Worm (Caenorhabditis elegans): ENCODE data around the gene F20C5.6.

Gene F20C5.6

DNA sequence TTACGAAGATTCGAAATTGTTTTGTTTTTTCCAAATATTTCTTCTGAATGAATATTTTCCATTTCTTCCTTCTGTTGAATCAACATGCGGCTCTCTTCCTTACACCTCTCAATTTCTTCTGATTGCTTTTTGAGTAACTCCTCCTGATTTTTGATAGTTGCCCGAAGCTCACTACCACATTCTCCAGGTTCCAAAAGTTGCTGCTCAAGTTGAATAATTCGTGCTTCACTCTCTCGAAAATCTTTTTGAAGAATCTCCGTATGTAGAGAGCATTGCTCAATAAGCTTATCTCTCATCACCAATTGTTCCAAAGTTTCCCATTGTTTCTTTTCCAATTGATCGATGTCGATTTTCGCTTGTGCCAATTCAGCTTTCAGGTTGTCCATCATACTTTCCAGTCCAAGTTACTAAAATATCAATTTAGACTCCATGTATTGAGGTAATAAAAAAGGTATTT is at the start of gene F20C5.6:
Gene F20C5.6 (minus strand): TSS at position 407 of the 457 bp plus-strand sequence.
- TF ChIP-seq unc-62 (GFP tag; optimal IDR thresholded peaks at IDR 0.05), result no peak

DNA sequence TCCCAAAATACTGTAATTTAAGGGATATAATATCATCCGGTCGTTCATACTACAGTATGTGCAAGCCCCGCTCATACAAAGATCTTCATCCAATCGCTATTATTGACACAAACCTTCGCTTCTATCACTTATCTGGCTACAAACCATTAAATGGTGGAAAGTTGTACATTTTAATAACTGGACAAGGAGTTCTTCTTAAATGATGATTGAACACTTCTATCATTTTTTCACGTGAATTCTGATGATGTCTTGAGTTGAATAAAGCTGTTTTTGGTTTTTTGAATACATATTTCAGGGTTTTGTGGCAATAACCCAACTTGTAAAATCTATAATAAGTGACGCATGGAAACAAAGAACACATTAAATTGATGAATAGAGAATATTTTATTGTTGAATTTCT is 49.6 kb upstream of the F20C5.6 start:
- no peak for TF ChIP-seq unc-62 (GFP tag; optimal IDR thresholded peaks at IDR 0.05)

DNA sequence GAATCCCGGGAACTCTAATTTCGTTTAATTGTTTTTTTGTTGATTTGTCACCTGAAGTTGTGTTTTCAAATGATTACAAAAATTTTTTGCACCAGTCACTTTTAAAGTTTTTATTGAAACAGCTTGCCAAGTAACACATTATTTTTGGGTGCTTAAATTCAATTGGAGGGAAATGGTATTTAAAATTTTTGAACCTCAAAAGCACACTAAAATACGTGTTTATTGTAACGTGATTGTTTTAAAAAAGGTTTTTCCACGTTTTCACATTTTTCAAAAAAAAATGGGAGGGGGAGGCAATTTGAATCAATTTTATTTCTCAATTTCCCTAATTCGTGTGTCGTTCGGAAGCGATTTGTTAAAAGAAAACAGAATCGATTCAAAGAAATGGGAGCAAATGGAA is 48.1 kb upstream of the F20C5.6 start, which contains the start of gene T28C6.5:
Gene T28C6.5 (plus strand): TSS at position 301 of the 400 bp plus-strand sequence.
- TF ChIP-seq unc-62 (GFP tag; optimal IDR thresholded peaks at IDR 0.05), result no peak

DNA sequence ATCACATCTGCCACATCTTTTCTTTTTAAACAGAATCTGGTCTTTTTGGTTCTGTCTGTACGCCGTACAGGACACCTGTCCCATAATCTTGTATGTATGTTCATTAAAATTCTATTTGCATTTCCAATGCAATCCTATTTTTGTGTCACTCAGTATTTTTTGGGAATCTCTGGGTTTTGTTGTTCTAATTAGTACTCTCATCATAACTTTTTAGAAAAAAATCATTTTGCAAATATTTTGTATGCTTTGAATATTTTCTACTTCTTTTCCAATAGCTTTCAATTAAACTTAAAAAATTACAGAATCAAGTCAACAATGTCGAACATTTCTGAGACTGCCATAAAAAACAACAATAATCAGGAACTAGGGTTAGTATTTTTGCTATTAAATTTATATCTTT is 47.0 kb upstream of the F20C5.6 start, which contains the start of gene T28C6.3:
Gene T28C6.3 (plus strand): TSS at position 301 of the 400 bp plus-strand sequence.
- no peak for TF ChIP-seq unc-62 (GFP tag; optimal IDR thresholded peaks at IDR 0.05)

DNA sequence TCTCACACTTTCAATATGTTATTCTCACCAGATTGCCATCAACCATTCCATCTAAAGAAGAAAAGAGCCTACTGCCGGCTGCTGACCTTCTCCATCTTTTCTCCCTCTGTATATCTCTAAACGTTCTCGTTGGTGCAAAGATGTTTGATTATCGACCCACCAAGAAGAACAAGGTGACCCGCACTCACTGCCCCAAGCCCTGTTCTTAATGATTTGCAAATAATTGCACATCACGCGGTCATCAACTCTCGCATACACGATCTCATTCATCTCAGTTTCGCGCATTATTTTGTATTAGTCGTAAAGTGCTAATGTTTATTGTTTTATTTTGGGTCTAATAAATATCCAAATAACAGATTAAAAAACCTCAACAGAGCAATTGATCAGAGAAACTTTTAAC is 46.5 kb upstream of the F20C5.6 start:
- TF ChIP-seq unc-62 (GFP tag; optimal IDR thresholded peaks at IDR 0.05), result no peak

DNA sequence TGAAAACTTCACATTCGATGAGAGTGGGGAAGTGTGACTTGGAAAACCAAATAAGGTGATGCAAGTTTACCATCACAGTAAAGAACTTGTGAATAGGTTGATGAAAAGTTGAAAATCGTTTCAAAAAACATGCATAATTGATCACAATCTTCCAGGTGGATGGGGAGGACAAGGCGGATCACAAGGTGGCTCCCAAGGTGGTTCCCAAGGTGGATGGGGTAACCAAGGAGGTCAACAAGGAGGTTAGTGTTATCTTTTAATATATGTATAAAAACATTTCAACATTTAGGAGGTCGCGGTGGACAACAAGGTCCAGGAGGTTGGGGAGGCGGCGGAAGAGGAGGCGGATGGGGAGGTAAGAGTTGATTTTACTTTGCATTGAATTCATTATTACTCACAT is 44.6 kb upstream of the F20C5.6 start, which contains the start of gene T28C6.10:
Gene T28C6.10 (plus strand): TSS at position 301 of the 400 bp plus-strand sequence.
- TF ChIP-seq unc-62 (GFP tag; optimal IDR thresholded peaks at IDR 0.05), result no peak

DNA sequence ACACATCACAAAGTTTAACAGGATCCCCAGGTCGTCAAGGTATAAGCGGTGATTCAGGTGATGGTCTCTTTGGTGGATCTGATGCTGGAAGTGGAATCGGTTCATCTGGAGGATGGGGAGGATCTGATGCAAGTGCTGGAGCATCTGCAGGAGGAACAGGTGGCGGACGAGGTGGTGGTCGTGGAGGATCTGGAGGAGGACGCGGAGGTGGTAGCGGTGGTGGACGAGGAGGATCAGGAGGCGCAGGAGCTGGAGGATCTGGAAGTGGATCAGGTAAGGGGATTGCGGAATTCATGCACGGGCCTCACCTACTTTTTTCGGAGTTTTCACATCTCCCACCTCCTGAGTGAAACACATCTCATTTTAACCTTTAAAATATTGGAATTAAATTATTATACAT is 43.6 kb upstream of the F20C5.6 start:
- no peak for TF ChIP-seq unc-62 (GFP tag; optimal IDR thresholded peaks at IDR 0.05)

DNA sequence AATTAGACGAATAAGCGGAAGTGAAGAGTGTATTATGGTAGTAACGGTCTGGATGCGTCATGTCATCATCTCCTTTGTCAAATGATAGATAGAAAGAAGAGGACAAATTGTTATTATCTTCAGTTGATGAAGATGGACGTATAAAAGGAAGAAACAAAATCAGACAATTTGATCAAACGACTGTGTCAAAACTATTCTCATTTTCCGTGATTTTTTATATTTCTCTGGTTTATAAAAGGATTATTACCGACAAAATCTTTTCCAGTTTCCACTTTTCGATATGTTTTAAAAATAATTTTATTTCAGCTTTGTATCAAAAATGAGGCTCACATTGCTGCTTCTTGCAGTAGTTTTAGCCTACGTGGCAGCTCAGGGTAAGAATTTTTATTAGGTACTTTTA is 43.0 kb upstream of the F20C5.6 start, which contains the start of gene grsp-2:
Gene grsp-2 (plus strand): TSS at position 301 of the 400 bp plus-strand sequence.
- TF ChIP-seq unc-62 (GFP tag; optimal IDR thresholded peaks at IDR 0.05), result no peak

DNA sequence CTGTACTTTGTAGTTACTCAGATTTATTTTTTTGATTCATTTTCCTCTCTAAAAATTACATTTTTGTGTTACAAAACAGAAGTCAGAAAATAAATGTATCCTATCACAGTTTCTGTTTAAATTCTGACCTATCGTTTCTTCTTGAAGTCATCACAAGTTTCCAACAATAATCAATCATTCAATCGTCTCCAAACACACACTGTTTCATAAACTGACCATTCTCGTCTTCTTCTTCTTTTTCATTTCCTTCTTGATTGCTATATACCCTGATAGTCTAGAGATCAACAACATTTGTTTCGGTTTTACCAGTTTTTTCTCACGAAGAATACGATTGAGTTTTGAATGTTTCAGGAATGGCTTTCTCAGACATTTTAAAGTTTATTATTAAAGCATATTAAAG is 42.2 kb upstream of the F20C5.6 start:
- TF ChIP-seq unc-62 (GFP tag; optimal IDR thresholded peaks at IDR 0.05), result no peak

DNA sequence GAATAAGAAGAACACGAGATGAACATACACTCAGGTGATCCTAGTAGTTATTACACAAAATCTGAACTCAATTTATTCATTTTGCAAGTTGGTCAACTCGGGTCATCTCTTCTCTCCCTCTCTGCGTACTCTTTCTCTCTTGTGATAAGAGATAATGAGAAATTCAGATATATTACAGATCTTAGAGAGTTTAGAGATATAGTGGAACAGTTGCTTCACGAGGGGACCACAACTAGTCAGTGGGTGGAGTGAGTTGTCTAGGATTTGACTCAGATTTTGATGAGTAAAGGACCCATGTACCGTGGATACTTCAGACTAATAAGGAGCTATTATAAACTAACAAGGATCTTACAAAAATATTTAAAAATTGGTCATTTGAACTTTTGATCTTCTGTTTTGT is 40.6 kb upstream of the F20C5.6 start, which contains the start of gene exc-5:
Gene exc-5 (minus strand): TSS at position 57 of the 400 bp plus-strand sequence.
- TF ChIP-seq unc-62 (GFP tag; optimal IDR thresholded peaks at IDR 0.05), result no peak

DNA sequence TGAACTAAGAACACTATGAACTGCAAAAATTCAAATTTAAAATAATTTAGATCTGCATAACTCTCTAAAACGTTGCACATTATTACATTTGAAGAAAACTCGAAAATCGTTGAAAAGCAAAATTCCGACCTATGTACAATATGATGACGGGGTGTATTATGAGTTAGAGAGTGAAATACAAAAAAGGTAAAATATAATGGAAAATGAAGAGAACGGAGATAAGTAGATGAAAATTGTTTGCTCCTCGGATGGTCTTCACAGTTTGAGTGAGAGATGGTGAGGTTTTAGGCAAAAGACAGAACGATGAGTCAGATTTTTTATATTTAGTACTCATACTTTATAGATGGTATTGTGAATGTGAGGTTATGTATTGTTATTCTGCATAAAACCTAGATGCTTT is 34.3 kb upstream of the F20C5.6 start:
- TF ChIP-seq unc-62 (GFP tag; optimal IDR thresholded peaks at IDR 0.05), result no peak

DNA sequence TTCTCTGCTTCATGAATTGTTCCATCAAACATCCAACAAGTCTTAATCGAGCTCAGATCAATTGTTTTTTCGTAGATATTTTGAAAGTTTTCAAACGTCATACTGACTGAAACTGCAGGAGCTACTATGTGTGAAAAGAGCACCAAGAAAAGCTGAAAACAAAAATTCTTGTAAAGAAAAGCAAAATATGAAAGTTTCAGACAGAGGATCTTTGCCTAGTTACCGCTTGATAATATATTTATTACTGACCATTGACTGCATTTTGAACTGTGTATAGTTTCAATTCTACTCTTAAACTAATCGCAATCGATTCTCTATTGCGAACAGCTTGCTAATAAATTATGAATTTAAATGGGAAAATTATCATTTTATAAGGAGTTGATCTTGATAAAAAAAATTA is 25.2 kb upstream of the F20C5.6 start, which contains the start of gene clec-182:
Gene clec-182 (minus strand): TSS at position 101 of the 400 bp plus-strand sequence.
- TF ChIP-seq unc-62 (GFP tag; optimal IDR thresholded peaks at IDR 0.05), result no peak

DNA sequence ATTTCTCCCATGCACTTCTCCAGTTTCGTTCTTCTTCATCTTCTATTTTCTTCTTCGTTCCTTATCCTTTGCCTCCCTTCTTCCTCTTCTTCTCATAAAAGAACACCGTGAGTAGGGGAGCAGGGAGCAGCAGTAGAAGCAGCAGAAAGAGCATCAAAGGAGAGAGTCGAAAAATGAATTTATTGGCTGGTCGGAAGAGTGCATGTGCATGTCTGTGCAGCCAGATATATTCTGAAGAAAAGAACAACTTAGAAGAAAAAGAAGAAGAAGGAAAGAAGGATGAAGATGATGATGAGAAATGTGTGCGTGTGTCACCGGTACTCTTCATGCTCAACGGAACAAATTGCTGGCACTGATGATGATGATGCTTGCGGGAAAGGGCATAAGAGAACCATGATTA is 23.2 kb upstream of the F20C5.6 start:
- no peak for TF ChIP-seq unc-62 (GFP tag; optimal IDR thresholded peaks at IDR 0.05)

DNA sequence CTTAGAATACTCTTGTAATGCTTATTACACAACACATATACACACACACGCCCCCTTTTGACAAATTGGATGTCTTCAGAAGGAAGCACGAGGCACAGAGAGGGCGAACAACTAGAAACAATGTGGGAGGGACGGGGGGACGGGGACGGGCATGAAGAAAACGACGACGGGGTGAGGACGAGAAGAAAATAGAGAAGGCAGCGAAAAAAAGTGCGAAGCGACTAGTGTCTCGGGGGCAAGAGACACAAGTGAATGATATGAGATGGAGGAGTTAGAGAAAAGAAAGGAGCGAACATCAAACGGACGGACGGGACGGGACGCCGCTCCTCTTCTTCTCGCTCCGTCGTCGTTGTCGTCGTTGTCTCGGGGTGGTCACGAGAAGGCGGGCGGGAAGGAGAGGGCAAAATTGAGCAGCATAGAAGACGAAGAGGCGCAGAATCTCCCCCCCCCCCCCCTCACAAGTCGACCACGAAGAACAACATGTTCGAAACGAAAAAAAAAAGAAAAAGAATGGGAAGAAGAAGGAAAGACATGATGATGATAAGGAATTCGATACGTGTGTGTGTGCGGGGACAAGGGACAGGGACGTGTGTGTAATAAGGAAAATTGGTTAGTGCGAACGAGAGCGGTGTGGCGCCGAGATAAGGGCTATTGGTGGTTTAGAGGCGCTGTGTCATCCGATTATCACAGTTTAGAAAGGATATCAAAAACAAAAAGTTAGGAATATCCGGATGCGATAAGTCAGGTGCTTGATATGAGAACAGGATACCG is 22.1 kb upstream of the F20C5.6 start:
- no peak for TF ChIP-seq unc-62 (GFP tag; optimal IDR thresholded peaks at IDR 0.05)

DNA sequence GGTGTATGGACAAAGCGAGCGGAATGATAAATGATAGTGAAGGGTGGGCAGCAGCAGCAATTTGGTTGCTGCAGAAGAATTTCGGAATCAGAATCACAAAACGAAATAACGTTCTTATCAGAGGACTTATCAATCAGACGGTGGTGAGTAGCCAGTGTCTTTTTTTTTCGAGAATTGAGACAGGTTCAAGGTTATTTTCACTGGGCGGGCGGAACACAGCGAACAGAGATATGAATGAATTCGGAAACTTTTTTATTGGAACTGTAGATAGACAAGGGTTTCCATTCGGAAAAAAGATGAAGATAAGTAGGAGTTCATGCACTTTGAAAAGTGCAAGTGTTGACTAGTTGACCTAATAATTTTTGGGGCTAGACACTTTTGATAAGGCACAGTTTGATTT is 20.2 kb upstream of the F20C5.6 start:
- TF ChIP-seq unc-62 (GFP tag; optimal IDR thresholded peaks at IDR 0.05), result no peak

DNA sequence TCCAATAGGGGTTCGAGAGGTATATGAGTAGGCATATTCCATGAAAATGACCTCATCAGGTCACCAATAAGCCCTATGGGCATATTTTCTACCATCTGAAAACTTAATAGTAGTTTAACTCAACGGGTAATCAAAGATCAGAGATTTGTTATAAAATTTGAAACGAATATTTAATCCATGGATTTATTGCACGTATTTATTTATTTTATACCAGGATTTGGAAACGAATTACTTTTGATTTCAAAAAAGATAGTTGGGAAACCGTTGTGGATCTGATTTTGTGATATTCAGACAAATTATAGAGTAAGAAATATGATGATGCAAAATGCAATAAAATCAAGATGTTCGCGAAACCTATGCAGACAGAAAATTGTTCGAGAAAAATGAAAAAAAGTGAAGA is 19.8 kb upstream of the F20C5.6 start, which contains the start of gene C33D9.3:
Gene C33D9.3 (minus strand): TSS at position 101 of the 400 bp plus-strand sequence.
- no peak for TF ChIP-seq unc-62 (GFP tag; optimal IDR thresholded peaks at IDR 0.05)

DNA sequence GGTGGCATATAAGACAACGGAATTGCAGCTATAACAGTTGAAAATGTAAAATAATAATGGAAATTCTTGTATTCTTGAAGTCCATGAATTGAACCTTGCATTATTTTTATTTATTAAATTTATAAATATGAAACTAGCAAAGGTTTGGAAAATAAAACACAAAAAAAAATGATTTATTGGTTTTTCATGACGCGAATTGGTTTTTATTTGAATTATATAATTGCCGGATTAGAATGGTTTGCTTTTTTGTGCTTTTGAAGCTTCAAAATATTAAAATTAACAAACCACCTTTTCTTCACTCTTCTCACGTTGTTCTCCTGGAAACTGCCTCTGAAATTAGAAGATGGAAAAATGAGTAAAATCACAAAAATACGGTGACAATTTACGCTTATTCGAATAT is 17.1 kb upstream of the F20C5.6 start, which contains the start of gene sru-35:
Gene sru-35 (minus strand): TSS at position 101 of the 400 bp plus-strand sequence.
- no peak for TF ChIP-seq unc-62 (GFP tag; optimal IDR thresholded peaks at IDR 0.05)
